Fruit fly (Drosophila melanogaster) S2 (cell line): ENCODE data around the gene Dic1.

Experiments
- CG8478 ChIP-seq: fragments of >200 bp; optimal IDR thresholded peaks from 2 replicates; lab custom pipeline; 2018
- CTCF ChIP-seq, 2 experiments: fragments of >200 bp; optimal IDR thresholded peaks; 2 replicates each; lab custom pipeline; 2018

DNA sequence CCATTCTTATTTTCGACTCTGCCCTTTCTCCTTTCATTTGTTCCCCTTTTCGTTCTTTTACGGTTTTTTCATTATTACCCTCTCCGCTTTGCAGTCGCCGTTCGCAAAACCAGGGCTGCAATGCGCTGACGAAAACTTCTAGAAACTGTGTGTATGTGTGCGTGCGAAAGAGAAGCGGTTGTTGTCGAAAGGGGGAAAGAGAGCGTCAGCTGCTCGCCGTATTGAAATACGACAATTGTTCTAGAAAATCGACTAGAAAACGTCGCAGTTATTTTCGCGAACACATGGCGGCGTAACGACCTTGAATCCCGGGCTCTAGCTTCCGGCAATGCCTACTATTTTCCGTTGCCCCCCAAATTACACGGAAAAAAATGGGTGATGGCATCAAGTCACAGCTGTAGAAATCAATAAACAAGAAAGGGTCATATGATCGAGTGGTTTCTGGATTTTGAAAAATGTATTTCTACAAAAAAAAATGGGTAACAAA is 18.0 kb downstream of the Dic1 start:
- TF ChIP-seq CTCF (optimal IDR thresholded peaks at IDR 0.05; lab: Kevin White, UChicago): no peak
- no peak for TF ChIP-seq CG8478 (lab: Kevin White, UChicago)
